Worm (Caenorhabditis elegans): Measurements from ENCODE around the gene E02C12.6.

E02C12.6 gene

DNA sequence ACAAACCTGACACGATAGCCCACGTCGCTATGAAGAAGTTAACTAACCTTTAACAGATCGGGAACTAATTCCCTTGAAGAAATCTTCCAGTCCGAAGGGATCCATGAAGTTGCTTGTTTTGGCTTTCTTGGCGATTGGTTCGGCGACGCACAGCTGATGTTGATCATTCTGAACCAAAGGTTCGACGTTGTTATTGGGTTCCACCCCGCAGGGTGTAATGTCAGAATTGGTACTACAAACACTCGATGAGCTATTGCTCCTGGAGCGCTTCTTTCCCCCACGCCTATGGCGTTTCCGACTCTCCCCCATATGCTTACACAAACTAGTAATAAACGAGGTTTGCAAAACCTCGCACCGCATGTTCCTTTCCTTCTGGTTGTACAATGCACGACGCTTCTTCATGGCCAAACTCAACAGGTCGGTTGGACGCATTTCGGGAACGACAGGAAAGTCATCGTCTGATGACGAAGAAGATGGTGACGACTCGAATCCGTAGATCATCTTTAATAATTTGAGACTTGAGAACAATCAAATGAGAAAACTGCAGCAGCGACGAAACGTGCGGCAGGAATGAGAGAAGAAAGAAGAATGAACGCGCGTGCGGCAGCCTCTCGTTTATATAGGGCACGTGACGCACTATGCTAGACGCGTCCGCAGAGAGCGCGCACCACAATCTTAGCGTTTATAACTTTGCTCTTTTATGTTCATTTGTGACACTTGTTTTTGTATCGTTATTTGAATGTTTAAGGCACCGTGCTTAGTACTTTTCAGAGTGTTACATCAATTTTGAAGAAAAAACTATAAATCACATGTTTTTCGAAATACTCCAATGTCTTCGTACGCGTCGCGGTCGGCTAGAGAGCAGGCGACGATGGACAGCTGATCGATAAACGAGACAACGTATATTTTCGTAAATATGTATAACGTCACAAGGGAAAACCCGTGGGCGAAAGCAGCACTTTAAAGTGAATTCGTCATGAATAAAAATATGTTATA, 27.0 kb downstream of the E02C12.6 start, which contains the start of gene tos-1:
TSS of gene tos-1 (minus strand) at position 575 of the 996 bp plus-strand sequence.
- TF ChIP-seq pha-4 (tag; optimal IDR thresholded peaks at IDR 0.05): peak; percentile 90
- peak; percentile 99 for TF ChIP-seq mep-1 (tag; optimal IDR thresholded peaks at IDR 0.05)
- TF ChIP-seq snpc-4 (tag; optimal IDR thresholded peaks at IDR 0.05): no peak
- peak; percentile 93 for TF ChIP-seq drap-1 (GFP tag; optimal IDR thresholded peaks at IDR 0.05)
- TF ChIP-seq ces-1 (GFP tag; optimal IDR thresholded peaks at IDR 0.05): peak; percentile 92
- TF ChIP-seq zip-8 (tag; optimal IDR thresholded peaks at IDR 0.05): no peak
- peak; percentile 94 for TF ChIP-seq unc-62 (GFP tag; optimal IDR thresholded peaks at IDR 0.05)
- peak; percentile 93 for TF ChIP-seq M03D4.4 (tag; optimal IDR thresholded peaks at IDR 0.05)
- TF ChIP-seq cnd-1 (tag; optimal IDR thresholded peaks at IDR 0.05): peak; percentile 92
- TF ChIP-seq ceh-39 (tag; optimal IDR thresholded peaks at IDR 0.05): peak; percentile 100
- TF ChIP-seq blmp-1 (tag; optimal IDR thresholded peaks at IDR 0.05): no peak
- TF ChIP-seq mab-5 (tag; optimal IDR thresholded peaks at IDR 0.05): peak; percentile 63
- TF ChIP-seq bed-3 (GFP tag; optimal IDR thresholded peaks at IDR 0.05): peak; percentile 77
- TF ChIP-seq ham-2 (GFP tag; optimal IDR thresholded peaks at IDR 0.05): peak; percentile 96
- TF ChIP-seq nhr-28 (tag; optimal IDR thresholded peaks at IDR 0.05): peak; percentile 81
- peak; percentile 96 for TF ChIP-seq ztf-11 (tag; optimal IDR thresholded peaks at IDR 0.05)
- peak; percentile 98 for TF ChIP-seq nhr-237 (tag; optimal IDR thresholded peaks at IDR 0.05)
- peak; percentile 86 for TF ChIP-seq unc-120 (tag; optimal IDR thresholded peaks at IDR 0.05; ENCODE audit: poor library complexity, severe bottlenecking)
- peak; percentile 52 for TF ChIP-seq elt-1 (tag; optimal IDR thresholded peaks at IDR 0.05; ENCODE audit: borderline replicate concordance, insufficient read depth)
- peak; percentile 93 for TF ChIP-seq nhr-12 (tag; optimal IDR thresholded peaks at IDR 0.05)
- TF ChIP-seq tbx-8 (GFP tag; optimal IDR thresholded peaks at IDR 0.05): peak; percentile 45
- TF ChIP-seq lsy-2 (tag; optimal IDR thresholded peaks at IDR 0.05): peak; percentile 89
- TF ChIP-seq nhr-2 (tag; optimal IDR thresholded peaks at IDR 0.05): peak; percentile 52
- peak; percentile 97 for TF ChIP-seq sptf-1 (tag; optimal IDR thresholded peaks at IDR 0.05)
- TF ChIP-seq hlh-1 (tag; optimal IDR thresholded peaks at IDR 0.05): peak; percentile 57
- TF ChIP-seq flh-1 (GFP tag; optimal IDR thresholded peaks at IDR 0.05): peak; percentile 27
- TF ChIP-seq lin-32 (GFP tag; optimal IDR thresholded peaks at IDR 0.05): peak; percentile 51
- TF ChIP-seq ceh-43 (GFP tag; optimal IDR thresholded peaks at IDR 0.05): peak; percentile 92
- TF ChIP-seq sem-2 (GFP tag; optimal IDR thresholded peaks at IDR 0.05): peak; percentile 69
- TF ChIP-seq elt-3 (tag; optimal IDR thresholded peaks at IDR 0.05): peak; percentile 74
- no peak for TF ChIP-seq nhr-76 (tag; optimal IDR thresholded peaks at IDR 0.05)
- TF ChIP-seq mls-2 (tag; optimal IDR thresholded peaks at IDR 0.05): peak; percentile 96
- peak; percentile 93 for TF ChIP-seq unc-39 (tag; optimal IDR thresholded peaks at IDR 0.05)
- peak; percentile 98 for TF ChIP-seq lin-13 (tag; optimal IDR thresholded peaks at IDR 0.05)
- TF ChIP-seq ceh-83 (GFP tag; optimal IDR thresholded peaks at IDR 0.05): peak; percentile 82

DNA sequence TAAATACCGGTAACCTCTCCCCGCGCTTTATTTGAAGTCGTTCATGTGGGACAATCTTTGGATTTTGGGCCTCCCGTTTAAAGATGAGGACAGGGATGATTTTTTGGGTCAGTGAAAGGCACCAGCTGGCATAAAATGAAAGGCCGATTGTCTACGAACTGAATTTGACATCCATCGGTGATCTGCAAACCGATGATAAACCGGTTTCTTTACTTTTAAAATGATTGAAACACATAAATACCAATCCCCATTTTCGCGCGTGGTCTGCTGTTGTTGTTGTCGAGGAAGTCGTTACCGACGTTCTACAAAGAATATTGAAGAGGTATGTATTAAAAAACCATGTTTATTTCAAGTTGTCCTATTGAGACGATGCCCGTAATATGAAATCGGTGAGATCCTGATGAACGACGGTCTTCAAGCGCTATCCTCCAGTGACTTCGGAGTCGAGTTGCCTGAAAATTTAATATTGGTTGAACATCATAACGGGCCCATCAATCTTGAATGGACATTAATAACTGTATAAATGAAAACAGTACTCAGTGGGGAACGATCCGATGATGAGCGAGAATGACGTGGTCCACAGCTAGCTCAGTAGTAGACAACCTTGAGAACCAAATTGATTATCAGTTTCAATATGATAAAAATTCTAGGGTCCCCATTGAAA, 27.8 kb downstream of the E02C12.6 start:
- TF ChIP-seq ceh-83 (GFP tag; optimal IDR thresholded peaks at IDR 0.05) (no peak), drap-1 (GFP tag; optimal IDR thresholded peaks at IDR 0.05) (no peak), nhr-76 (tag; optimal IDR thresholded peaks at IDR 0.05) (no peak), sptf-1 (tag; optimal IDR thresholded peaks at IDR 0.05) (no peak), ceh-43 (GFP tag; optimal IDR thresholded peaks at IDR 0.05) (no peak), ces-1 (GFP tag; optimal IDR thresholded peaks at IDR 0.05) (no peak), tbx-8 (GFP tag; optimal IDR thresholded peaks at IDR 0.05) (no peak), mab-5 (tag; optimal IDR thresholded peaks at IDR 0.05) (no peak), hlh-1 (tag; optimal IDR thresholded peaks at IDR 0.05) (no peak), blmp-1 (tag; optimal IDR thresholded peaks at IDR 0.05) (no peak), ceh-39 (tag; optimal IDR thresholded peaks at IDR 0.05) (no peak)

Measured in whole organism, mixed stage, embryonic.